Fruit fly (Drosophila melanogaster) whole organism, wandering third instar larva: ENCODE results near the gene SC35.

Experiments
- Abd-B ChIP-seq: fragments of >200 bp; optimal IDR thresholded peaks from 2 replicates; lab custom pipeline; 2017; ENCODE audit warnings: missing biosample characterization, missing genetic modification characterization
- CG9705 ChIP-seq: fragments of 200-800 bp; sonication (Bioruptor generic); optimal IDR thresholded peaks from 2 replicates; lab custom pipeline; 2018; ENCODE audit warnings: missing biosample characterization, mild to moderate bottlenecking, missing genetic modification characterization
- CrebA ChIP-seq: fragments of 200-800 bp; sonication (Bioruptor generic); optimal IDR thresholded peaks from 2 replicates; lab custom pipeline; 2016; ENCODE audit warnings: missing biosample characterization, mild to moderate bottlenecking, missing genetic modification characterization, borderline replicate concordance
- Dfd ChIP-seq: fragments of >200 bp; optimal IDR thresholded peaks from 2 replicates; lab custom pipeline; 2017; ENCODE audit warnings: missing biosample characterization, missing genetic modification characterization
- Dif ChIP-seq: fragments of 200-275, 200-300 bp; sonication (Bioruptor generic); optimal IDR thresholded peaks from 2 replicates; lab custom pipeline; 2018; ENCODE audit warnings: missing biosample characterization, missing genetic modification characterization; ENCODE audit not compliant: partially characterized antibody
- GATAd ChIP-seq: sonication (Bioruptor generic); optimal IDR thresholded peaks from 2 replicates; lab custom pipeline; 2016; ENCODE audit warnings: missing biosample characterization, missing genetic modification characterization
- HLH106 ChIP-seq: fragments of 200-800 bp; optimal IDR thresholded peaks from 3 replicates; lab custom pipeline; 2019; ENCODE audit warnings: missing biosample characterization, mild to moderate bottlenecking, missing genetic modification characterization, moderate library complexity
- Hnf4 ChIP-seq: fragments of 200-800 bp; sonication (Bioruptor generic); optimal IDR thresholded peaks from 2 replicates; lab custom pipeline; 2016; ENCODE audit warnings: missing biosample characterization, mild to moderate bottlenecking, missing genetic modification characterization
- Hr78 ChIP-seq: fragments of >200 bp; optimal IDR thresholded peaks from 2 replicates; lab custom pipeline; 2017; ENCODE audit warnings: missing biosample characterization, missing genetic modification characterization
- Hr83 ChIP-seq: fragments of 200-300 bp; sonication (Bioruptor generic); optimal IDR thresholded peaks from 2 replicates; lab custom pipeline; 2016; ENCODE audit warnings: missing biosample characterization, mild to moderate bottlenecking, missing genetic modification characterization, moderate library complexity; ENCODE audit not compliant: poor library complexity, severe bottlenecking
- Jra ChIP-seq: sonication (Bioruptor generic); optimal IDR thresholded peaks from 2 replicates; lab custom pipeline; 2016; ENCODE audit warnings: missing biosample characterization, missing genetic modification characterization
- Mio ChIP-seq: sonication (Bioruptor generic); optimal IDR thresholded peaks from 2 replicates; lab custom pipeline; 2016; ENCODE audit warnings: missing biosample characterization, missing genetic modification characterization
- Myc ChIP-seq: fragments of >200 bp; optimal IDR thresholded peaks from 2 replicates; lab custom pipeline; 2017
- N ChIP-seq: fragments of >200 bp; optimal IDR thresholded peaks from 2 replicates; lab custom pipeline; 2018; ENCODE audit warnings: missing biosample characterization, missing external identifiers, missing genetic modification characterization
- OdsH ChIP-seq: fragments of 200-800 bp; sonication (Bioruptor generic); optimal IDR thresholded peaks from 2 replicates; lab custom pipeline; 2016; ENCODE audit warnings: missing biosample characterization, mild to moderate bottlenecking, missing genetic modification characterization
- Rel ChIP-seq, 2 experiments: fragments of 200-800 bp; sonication (Bioruptor generic) in 1 of 2; optimal IDR thresholded peaks; 2 replicates in 1 of 2; 3 replicates in 1 of 2; lab custom pipeline; 2016 to 2019; ENCODE audit warnings: mild to moderate bottlenecking in 2 of 2, missing biosample characterization in 2 of 2, missing genetic modification characterization in 2 of 2, moderate library complexity in 1 of 2
- Sp1 ChIP-seq: fragments of 200-800 bp; sonication (Bioruptor generic); optimal IDR thresholded peaks from 3 replicates; lab custom pipeline; 2019; ENCODE audit warnings: missing biosample characterization, mild to moderate bottlenecking, missing genetic modification characterization, moderate library complexity
- br ChIP-seq: fragments of 200-800 bp; sonication (Bioruptor generic); optimal IDR thresholded peaks from 2 replicates; lab custom pipeline; 2016; ENCODE audit warnings: missing biosample characterization, missing genetic modification characterization
- brk ChIP-seq: fragments of 200-800 bp; sonication (Bioruptor generic); optimal IDR thresholded peaks from 2 replicates; lab custom pipeline; 2016; ENCODE audit warnings: missing biosample characterization, mild to moderate bottlenecking, missing genetic modification characterization
- dl ChIP-seq, 2 experiments: fragments of 175-275, 200-275 bp in 1 of 2; fragments of 200-275 bp in 1 of 2; sonication (Bioruptor generic); optimal IDR thresholded peaks; lab custom pipeline; 2018; ENCODE audit warnings: mild to moderate bottlenecking in 2 of 2, missing biosample characterization in 2 of 2, missing genetic modification characterization in 2 of 2, moderate library complexity in 2 of 2; ENCODE audit not compliant: partially characterized antibody in 2 of 2, insufficient read depth in 1 of 2
- dmrt93B ChIP-seq: fragments of 200-800 bp; sonication (Bioruptor generic); optimal IDR thresholded peaks from 2 replicates; lab custom pipeline; 2018; ENCODE audit warnings: missing biosample characterization, mild to moderate bottlenecking, missing genetic modification characterization
- dsf ChIP-seq: sonication (Bioruptor generic); optimal IDR thresholded peaks from 2 replicates; lab custom pipeline; 2016; ENCODE audit warnings: missing biosample characterization, missing genetic modification characterization, borderline replicate concordance
- ey ChIP-seq: fragments of 200-800 bp; sonication (Bioruptor generic); optimal IDR thresholded peaks from 2 replicates; lab custom pipeline; 2016; ENCODE audit warnings: missing biosample characterization, missing genetic modification characterization
- foxo ChIP-seq, 2 experiments: fragments of 200-800 bp; sonication (Bioruptor generic); optimal IDR thresholded peaks; 2 replicates in 1 of 2; 3 replicates in 1 of 2; lab custom pipeline; 2016 to 2017; ENCODE audit warnings: missing biosample characterization in 2 of 2, missing genetic modification characterization in 2 of 2
- fru ChIP-seq: fragments of 200-800 bp; sonication (Bioruptor generic); optimal IDR thresholded peaks from 3 replicates; lab custom pipeline; 2016; ENCODE audit warnings: missing biosample characterization, mild to moderate bottlenecking, missing genetic modification characterization
- h ChIP-seq: fragments of 200-800 bp; sonication (Bioruptor generic); optimal IDR thresholded peaks from 3 replicates; lab custom pipeline; 2016; ENCODE audit warnings: missing biosample characterization, mild to moderate bottlenecking, missing genetic modification characterization
- jim ChIP-seq: fragments of 175-275, 200-325 bp; sonication (Bioruptor generic); optimal IDR thresholded peaks from 2 replicates; lab custom pipeline; 2016; ENCODE audit warnings: missing biosample characterization, mild to moderate bottlenecking, missing genetic modification characterization
- lola ChIP-seq: fragments of >200 bp; optimal IDR thresholded peaks from 2 replicates; lab custom pipeline; 2017; ENCODE audit warnings: missing biosample characterization, missing genetic modification characterization
- pan ChIP-seq: fragments of >200 bp; optimal IDR thresholded peaks from 2 replicates; lab custom pipeline; 2017
- psq ChIP-seq: fragments of 200-800 bp; sonication (Bioruptor generic); optimal IDR thresholded peaks from 3 replicates; lab custom pipeline; 2017; ENCODE audit warnings: missing biosample characterization, mild to moderate bottlenecking, missing genetic modification characterization, moderate library complexity
- rgr ChIP-seq: fragments of 200-800 bp; sonication (Bioruptor generic); optimal IDR thresholded peaks from 3 replicates; lab custom pipeline; 2016; ENCODE audit warnings: missing biosample characterization, mild to moderate bottlenecking, missing genetic modification characterization
- sage ChIP-seq: fragments of 200-800 bp; sonication (Bioruptor generic); optimal IDR thresholded peaks from 2 replicates; lab custom pipeline; 2016; ENCODE audit warnings: missing biosample characterization, mild to moderate bottlenecking, missing genetic modification characterization
- sv ChIP-seq: fragments of 200-800 bp; sonication (Bioruptor generic); optimal IDR thresholded peaks from 3 replicates; lab custom pipeline; 2016; ENCODE audit warnings: missing biosample characterization, missing genetic modification characterization
- tai ChIP-seq: sonication (Bioruptor generic); optimal IDR thresholded peaks from 2 replicates; lab custom pipeline; 2016; ENCODE audit warnings: missing biosample characterization, missing genetic modification characterization
- usp ChIP-seq: fragments of >200 bp; optimal IDR thresholded peaks from 2 replicates; lab custom pipeline; 2017; ENCODE audit warnings: missing biosample characterization, missing genetic modification characterization
- woc ChIP-seq: sonication (Bioruptor generic); optimal IDR thresholded peaks from 2 replicates; lab custom pipeline; 2016; ENCODE audit warnings: missing biosample characterization, mild to moderate bottlenecking, missing genetic modification characterization

The SC35 gene

DNA sequence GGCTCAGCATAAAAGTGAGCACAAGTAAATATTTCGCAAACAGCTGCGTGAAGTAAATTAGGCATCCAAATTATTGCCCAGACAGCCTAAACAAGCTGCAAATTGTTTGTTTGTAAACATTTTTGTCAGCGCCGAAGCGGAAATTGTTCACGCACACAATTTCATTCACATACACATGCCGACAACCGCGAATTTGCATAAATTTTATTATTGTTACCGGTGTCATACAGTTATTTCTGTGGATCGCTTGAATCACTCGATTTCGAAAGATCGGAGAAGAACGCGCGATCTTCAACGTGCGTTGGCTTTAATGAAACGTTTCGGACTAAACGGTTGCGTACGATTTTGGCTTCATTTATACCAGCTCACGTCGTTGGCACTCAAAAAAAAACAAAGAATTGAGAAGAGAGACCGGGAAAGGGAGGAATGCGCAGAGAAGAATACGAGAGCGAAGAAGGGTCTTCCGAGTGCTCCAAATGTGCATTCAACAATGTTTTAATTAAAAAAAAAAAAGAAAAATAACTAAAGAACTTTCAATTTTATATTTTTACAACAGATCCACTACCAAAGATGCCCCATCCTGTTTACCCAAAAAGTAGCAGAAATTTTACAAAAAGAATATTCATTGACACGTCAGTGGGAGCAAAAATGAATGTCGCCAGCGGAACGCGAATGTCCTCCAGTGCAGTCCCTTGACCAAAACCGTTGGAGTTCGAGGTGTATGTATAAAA lies 11.2 kb downstream of the SC35 start, which contains the start of gene vir-1:
Gene vir-1 (minus strand): TSS at position 334 of the 731 bp plus-strand sequence.
- TF ChIP-seq Dif (peak; percentile 36), pan (lab: Kevin White, UChicago) (no peak), Jra (GFP tag; lab: Kevin White, UChicago) (no peak), foxo (GFP tag; optimal IDR thresholded peaks at IDR 0.05; lab: Kevin White, UChicago) (no peak), ey (no peak), fru (GFP tag; lab: Kevin White, UChicago) (no peak), Rel (GFP tag; optimal IDR thresholded peaks at IDR 0.05; lab: Kevin White, UChicago) (no peak), Rel (tag; optimal IDR thresholded peaks at IDR 0.05; lab: Kevin White, UChicago) (no peak), Hr78 (no peak), psq (GFP tag; lab: Kevin White, UChicago) (peak; percentile 19), h (GFP tag; lab: Kevin White, UChicago) (no peak), Hr83 (GFP tag; lab: Kevin White, UChicago) (no peak), Dfd (no peak)

DNA sequence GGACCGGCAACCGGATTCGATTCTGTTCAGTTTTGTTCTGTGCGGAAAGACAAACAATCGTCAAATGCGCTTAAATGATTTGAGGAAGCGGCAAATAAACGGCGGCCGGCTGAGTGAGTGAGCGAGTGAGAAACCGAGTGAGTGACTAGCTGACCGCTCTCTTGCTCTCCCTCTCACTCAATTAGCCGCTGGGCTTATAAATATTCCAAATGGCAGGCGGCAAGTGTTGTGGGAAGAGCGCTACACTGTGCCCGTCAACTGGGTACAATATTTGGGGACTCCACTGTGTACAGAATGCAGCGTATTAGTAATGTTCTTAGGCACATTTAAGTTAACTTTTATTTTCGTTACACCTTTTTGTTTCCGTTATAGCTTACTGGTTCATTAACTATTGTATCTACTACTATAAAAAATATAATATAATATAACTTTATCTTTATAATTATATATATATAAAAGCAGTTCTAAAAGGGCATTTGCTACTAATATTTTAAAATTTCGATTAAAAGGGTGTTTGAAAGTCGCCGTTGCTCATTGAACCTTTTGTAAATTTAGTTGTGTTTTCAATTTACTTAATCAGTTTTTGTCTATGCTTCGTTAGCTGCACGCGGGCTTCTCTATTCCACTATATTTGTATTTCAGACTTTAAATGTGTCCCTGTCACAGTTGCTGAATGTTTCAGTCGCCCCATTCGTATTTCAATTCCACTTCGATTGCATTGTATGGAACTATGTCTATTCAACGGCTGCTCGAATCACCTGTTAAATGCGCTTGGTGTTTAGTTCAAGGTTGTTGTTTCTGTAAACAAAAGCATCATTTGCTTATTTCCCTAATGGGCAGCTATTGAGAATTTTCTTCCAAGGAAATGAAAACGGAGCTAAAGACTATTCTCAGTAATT lies 12.4 kb downstream of the SC35 start:
- TF ChIP-seq Hnf4 (GFP tag; lab: Kevin White, UChicago) = peak; percentile 6
- no peak for TF ChIP-seq usp (GFP tag; lab: Kevin White, UChicago)
- peak; percentile 21 to 74 for TF ChIP-seq dl (GFP tag; optimal IDR thresholded peaks at IDR 0.05; lab: Kevin White, UChicago; ENCODE audit: insufficient read depth in 1 of 2, partially characterized antibody in 2 of 2)
- TF ChIP-seq Dif = peak; percentile 23
- peak; percentile 16 for TF ChIP-seq rgr (GFP tag; lab: Kevin White, UChicago)

DNA sequence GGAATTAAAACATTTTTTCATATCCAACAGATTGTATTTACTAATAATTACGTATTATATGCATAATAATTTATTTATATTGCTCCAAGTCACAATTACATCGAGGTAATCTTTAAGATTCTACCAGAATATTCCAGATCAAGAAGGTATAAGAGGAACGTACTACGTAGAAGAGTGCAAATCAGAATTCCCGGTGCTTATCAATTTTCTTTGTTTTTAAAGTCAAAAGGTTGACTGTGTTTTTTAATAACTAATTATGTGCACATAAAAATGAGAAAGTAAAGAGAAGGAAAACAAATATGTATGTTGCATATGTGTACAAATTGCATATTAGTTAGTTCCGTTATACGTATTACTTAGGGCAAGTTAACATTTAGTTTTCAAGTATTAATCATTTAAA lies 13.3 kb downstream of the SC35 start:
- TF ChIP-seq Rel (GFP tag; optimal IDR thresholded peaks at IDR 0.05; lab: Kevin White, UChicago) (no peak), Rel (tag; optimal IDR thresholded peaks at IDR 0.05; lab: Kevin White, UChicago) (peak; percentile 60), Hr78 (no peak), Dif (no peak)

DNA sequence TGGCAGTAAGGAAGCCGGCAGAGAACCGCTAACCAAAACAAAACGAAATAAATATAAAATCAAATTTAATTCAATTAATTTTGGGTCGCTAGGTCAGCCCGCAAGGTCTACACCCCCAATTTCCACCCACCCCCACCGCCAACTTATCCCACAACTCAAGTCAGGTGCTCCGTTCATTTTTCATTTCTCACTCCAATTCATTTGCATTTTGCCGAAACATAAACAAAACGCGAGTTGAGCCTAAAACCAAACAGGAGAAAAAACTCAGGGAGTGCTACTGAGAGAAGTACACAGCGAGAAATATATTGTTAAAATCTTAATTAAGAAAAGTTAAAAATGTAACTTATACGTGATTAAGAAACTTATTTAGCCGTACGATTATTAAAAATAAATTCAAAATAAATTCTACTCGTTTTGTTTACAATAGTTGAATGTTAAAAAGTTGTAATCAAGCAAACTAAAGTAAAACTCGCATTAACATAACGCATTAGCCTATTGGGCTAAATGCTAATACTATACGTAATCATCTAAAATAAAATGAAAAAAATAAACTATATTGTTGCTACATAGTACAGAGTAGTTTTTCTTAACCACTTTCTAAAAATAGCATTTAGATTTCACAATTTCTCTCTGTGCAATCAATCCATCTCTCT lies 18.9 kb downstream of the SC35 start:
- no peak for TF ChIP-seq pan (lab: Kevin White, UChicago)
- TF ChIP-seq Sp1 (GFP tag; lab: Kevin White, UChicago) = peak; percentile 36
- peak in 1 of 2 experiments; percentile 44 for TF ChIP-seq foxo (GFP tag; optimal IDR thresholded peaks at IDR 0.05; lab: Kevin White, UChicago)
- no peak for TF ChIP-seq CG9705 (GFP tag; lab: Kevin White, UChicago)
- no peak for TF ChIP-seq N (GFP tag; lab: Kevin White, UChicago)
- TF ChIP-seq jim (GFP tag; lab: Kevin White, UChicago) = no peak
- no peak for TF ChIP-seq Rel (GFP tag; optimal IDR thresholded peaks at IDR 0.05; lab: Kevin White, UChicago)
- no peak for TF ChIP-seq Rel (tag; optimal IDR thresholded peaks at IDR 0.05; lab: Kevin White, UChicago)
- no peak for TF ChIP-seq Myc (lab: Kevin White, UChicago)
- peak; percentile 8 for TF ChIP-seq h (GFP tag; lab: Kevin White, UChicago)
- TF ChIP-seq ey = peak; percentile 2
- TF ChIP-seq sage (GFP tag; lab: Kevin White, UChicago) = no peak
- TF ChIP-seq GATAd = no peak
- no peak for TF ChIP-seq Mio (GFP tag; lab: Kevin White, UChicago)
- TF ChIP-seq usp (GFP tag; lab: Kevin White, UChicago) = no peak
- TF ChIP-seq Hr83 (GFP tag; lab: Kevin White, UChicago) = no peak
- no peak for TF ChIP-seq sv (GFP tag; lab: Kevin White, UChicago)
- peak; percentile 5 for TF ChIP-seq fru (GFP tag; lab: Kevin White, UChicago)
- no peak for TF ChIP-seq lola
- peak; percentile 6 for TF ChIP-seq rgr (GFP tag; lab: Kevin White, UChicago)
- no peak for TF ChIP-seq dsf (GFP tag; lab: Kevin White, UChicago)
- TF ChIP-seq brk (GFP tag; lab: Kevin White, UChicago) = no peak
- TF ChIP-seq HLH106 (tag; lab: Kevin White, UChicago) = peak; percentile 53
- no peak for TF ChIP-seq Jra (GFP tag; lab: Kevin White, UChicago)
- TF ChIP-seq woc (GFP tag; lab: Kevin White, UChicago) = no peak
- TF ChIP-seq dmrt93B (GFP tag; lab: Kevin White, UChicago) = no peak
- TF ChIP-seq dl (GFP tag; optimal IDR thresholded peaks at IDR 0.05; lab: Kevin White, UChicago; ENCODE audit: insufficient read depth in 1 of 2, partially characterized antibody in 2 of 2) = no peak
- no peak for TF ChIP-seq OdsH (GFP tag; lab: Kevin White, UChicago)
- TF ChIP-seq Dif = no peak
- no peak for TF ChIP-seq CrebA (GFP tag; lab: Kevin White, UChicago)
- peak; percentile 6 for TF ChIP-seq psq (GFP tag; lab: Kevin White, UChicago)
- TF ChIP-seq tai (GFP tag; lab: Kevin White, UChicago) = no peak
- TF ChIP-seq br = no peak
- TF ChIP-seq Hnf4 (GFP tag; lab: Kevin White, UChicago) = no peak
- TF ChIP-seq Abd-B (GFP tag; lab: Kevin White, UChicago) = no peak
- TF ChIP-seq Hr78 = no peak
